Fruit fly (Drosophila melanogaster) whole organism, embryonic: Measurements from ENCODE around the gene CG5214.

ENCODE experiments used
- Adf1 ChIP-seq: fragments of 200-800 bp; sonication (Bioruptor generic); IDR thresholded peaks from 2 replicates; pipeline ENCODE4 v1.3.6; 2022; ENCODE audit warnings: missing biosample characterization, missing genetic modification characterization
- Atf3 ChIP-seq: fragments of 200-800 bp; sonication (Bioruptor generic); optimal IDR thresholded peaks from 3 replicates; lab custom pipeline; 2016; ENCODE audit warnings: missing biosample characterization, missing genetic modification characterization
- C15 ChIP-seq: fragments of 200-800 bp; sonication (Bioruptor generic); IDR thresholded peaks from 3 replicates; pipeline ENCODE4 v1.3.6; 2022; ENCODE audit warnings: missing biosample characterization, missing genetic modification characterization
- CG10366 ChIP-seq: fragments of 200-800 bp; sonication (Bioruptor generic); IDR thresholded peaks from 2 replicates; pipeline ENCODE4 v1.3.6; 2022; ENCODE audit warnings: missing biosample characterization, missing genetic modification characterization
- CG10543 ChIP-seq: fragments of 200-800 bp; sonication (Bioruptor generic); optimal IDR thresholded peaks from 3 replicates; lab custom pipeline; 2017; ENCODE audit warnings: missing biosample characterization, mild to moderate bottlenecking, missing genetic modification characterization, moderate library complexity
- CG12104 ChIP-seq: fragments of 200-800 bp; sonication (Bioruptor generic); optimal IDR thresholded peaks from 3 replicates; lab custom pipeline; 2016; ENCODE audit warnings: missing biosample characterization, missing genetic modification characterization
- CG12219 ChIP-seq: fragments of 200-800 bp; sonication (Bioruptor generic); optimal IDR thresholded peaks from 3 replicates; lab custom pipeline; 2018; ENCODE audit warnings: missing biosample characterization, mild to moderate bottlenecking, missing genetic modification characterization
- CG13123 ChIP-seq: fragments of 200-800 bp; sonication (Bioruptor generic); optimal IDR thresholded peaks from 2 replicates; lab custom pipeline; 2016; ENCODE audit warnings: missing biosample characterization, missing genetic modification characterization
- CG13296 ChIP-seq: fragments of 200-800 bp; sonication (Bioruptor generic); optimal IDR thresholded peaks from 3 replicates; lab custom pipeline; 2018; ENCODE audit warnings: missing biosample characterization, mild to moderate bottlenecking, missing genetic modification characterization
- CG16813 ChIP-seq: fragments of 200-800 bp; sonication (Bioruptor generic); IDR thresholded peaks from 3 replicates; pipeline ENCODE4 v1.3.6; 2022; ENCODE audit warnings: missing biosample characterization, missing genetic modification characterization; ENCODE audit not compliant: partially characterized antibody
- CG16815 ChIP-seq: fragments of 200-800 bp; sonication (Bioruptor generic); optimal IDR thresholded peaks from 3 replicates; lab custom pipeline; 2017; ENCODE audit warnings: missing biosample characterization, mild to moderate bottlenecking, missing genetic modification characterization
- CG17385 ChIP-seq: fragments of 200-800 bp; sonication (Bioruptor generic); optimal IDR thresholded peaks from 3 replicates; lab custom pipeline; 2018; ENCODE audit warnings: missing biosample characterization, mild to moderate bottlenecking, missing genetic modification characterization
- CG18476 ChIP-seq: fragments of 200-800 bp; sonication (Bioruptor generic); optimal IDR thresholded peaks from 2 replicates; lab custom pipeline; 2016; ENCODE audit warnings: missing biosample characterization, mild to moderate bottlenecking, missing genetic modification characterization
- CG2116 ChIP-seq: fragments of 200-800 bp; sonication (Bioruptor generic); optimal IDR thresholded peaks from 3 replicates; lab custom pipeline; 2018; ENCODE audit warnings: missing biosample characterization, mild to moderate bottlenecking, missing genetic modification characterization
- CG31224 ChIP-seq: fragments of 200-800 bp; sonication (Bioruptor generic); IDR thresholded peaks from 2 replicates; pipeline ENCODE4 v1.3.6; 2022; ENCODE audit warnings: missing biosample characterization, missing genetic modification characterization
- CG43689 ChIP-seq: fragments of 200-800 bp; sonication (Bioruptor generic); IDR thresholded peaks from 2 replicates; pipeline ENCODE4 v1.3.6; 2022; ENCODE audit warnings: missing biosample characterization, missing genetic modification characterization
- CG4617 ChIP-seq: fragments of 200-800 bp; sonication (Bioruptor generic); optimal IDR thresholded peaks from 3 replicates; lab custom pipeline; 2016; ENCODE audit warnings: missing biosample characterization, missing genetic modification characterization, borderline replicate concordance
- CG6854 ChIP-seq: fragments of 200-800 bp; sonication (Bioruptor generic); optimal IDR thresholded peaks from 3 replicates; lab custom pipeline; 2017; ENCODE audit warnings: missing biosample characterization, mild to moderate bottlenecking, missing genetic modification characterization
- CG7745 ChIP-seq: fragments of 200-800 bp; sonication (Bioruptor generic); optimal IDR thresholded peaks from 2 replicates; lab custom pipeline; 2018; ENCODE audit warnings: missing biosample characterization, mild to moderate bottlenecking, missing genetic modification characterization, moderate library complexity
- CG8290 ChIP-seq, 3 experiments: fragments of 200-800 bp; sonication (Bioruptor generic); optimal IDR thresholded peaks; 2 replicates each; lab custom pipeline; 2016 to 2019; ENCODE audit warnings: missing biosample characterization in 3 of 3, missing genetic modification characterization in 3 of 3, mild to moderate bottlenecking in 2 of 3, moderate library complexity in 1 of 3
- Deaf1 ChIP-seq: fragments of 200-800 bp; optimal IDR thresholded peaks from 3 replicates; lab custom pipeline; 2019; ENCODE audit warnings: missing biosample characterization, mild to moderate bottlenecking, missing genetic modification characterization, moderate library complexity
- Dek ChIP-seq: fragments of 200-800 bp; sonication (Bioruptor generic); optimal IDR thresholded peaks from 3 replicates; lab custom pipeline; 2019; ENCODE audit warnings: missing biosample characterization, mild to moderate bottlenecking, missing genetic modification characterization, moderate library complexity
- GATAe ChIP-seq: fragments of 200-800 bp; sonication (Bioruptor generic); conservative IDR thresholded peaks from 2 replicates; pipeline ENCODE4 v1.3.6; 2022; ENCODE audit warnings: missing biosample characterization, missing genetic modification characterization
- HLHmδ ChIP-seq: fragments of 200-800 bp; sonication (Bioruptor generic); optimal IDR thresholded peaks from 2 replicates; lab custom pipeline; 2018; ENCODE audit warnings: missing biosample characterization, mild to moderate bottlenecking, missing genetic modification characterization, moderate library complexity
- HmgD ChIP-seq: fragments of 200-800 bp; sonication (Bioruptor generic); optimal IDR thresholded peaks from 3 replicates; lab custom pipeline; 2016; ENCODE audit warnings: missing biosample characterization, missing genetic modification characterization
- NK7.1 ChIP-seq: fragments of 200-800 bp; sonication (Bioruptor generic); optimal IDR thresholded peaks from 3 replicates; lab custom pipeline; 2016; ENCODE audit warnings: missing biosample characterization, missing genetic modification characterization
- ab ChIP-seq: fragments of 200-800 bp; sonication (Bioruptor generic); optimal IDR thresholded peaks from 2 replicates; lab custom pipeline; 2016; ENCODE audit warnings: missing biosample characterization, missing genetic modification characterization
- abd-A ChIP-seq: fragments of 200-800 bp; sonication (Bioruptor generic); optimal IDR thresholded peaks from 3 replicates; lab custom pipeline; 2019; ENCODE audit warnings: missing biosample characterization, mild to moderate bottlenecking, missing genetic modification characterization, moderate library complexity
- al ChIP-seq: fragments of 200-800 bp; sonication (Bioruptor generic); IDR thresholded peaks from 2 replicates; pipeline ENCODE4 v1.3.6; 2022; ENCODE audit warnings: missing biosample characterization, missing genetic modification characterization
- aop ChIP-seq: fragments of 200-800 bp; sonication (Bioruptor generic); IDR thresholded peaks from 2 replicates; pipeline ENCODE4 v1.3.6; 2022; ENCODE audit warnings: missing biosample characterization, missing genetic modification characterization
- bcd ChIP-seq: fragments of 200-800 bp; sonication (Bioruptor generic); optimal IDR thresholded peaks from 2 replicates; lab custom pipeline; 2017; ENCODE audit warnings: missing biosample characterization, mild to moderate bottlenecking, missing genetic modification characterization
- bsh ChIP-seq, 2 experiments: fragments of 200-800 bp; sonication (Bioruptor generic); optimal IDR thresholded peaks; 2 replicates each; lab custom pipeline; 2017 to 2018; ENCODE audit warnings: mild to moderate bottlenecking in 2 of 2, missing biosample characterization in 2 of 2, missing genetic modification characterization in 2 of 2, moderate library complexity in 1 of 2
- chm ChIP-seq: fragments of 200-800 bp; sonication (Bioruptor generic); IDR thresholded peaks from 2 replicates; pipeline ENCODE4 v1.3.6; 2022; ENCODE audit warnings: missing biosample characterization, missing genetic modification characterization
- chn ChIP-seq: fragments of 200-800 bp; sonication (Bioruptor generic); optimal IDR thresholded peaks from 2 replicates; lab custom pipeline; 2016; ENCODE audit warnings: missing biosample characterization, missing genetic modification characterization
- disco-r ChIP-seq: fragments of 200-800 bp; sonication (Bioruptor generic); optimal IDR thresholded peaks from 2 replicates; lab custom pipeline; 2016; ENCODE audit warnings: missing biosample characterization, missing genetic modification characterization
- dmrt11E ChIP-seq: fragments of 200-800 bp; sonication (Bioruptor generic); optimal IDR thresholded peaks from 3 replicates; lab custom pipeline; 2018; ENCODE audit warnings: missing biosample characterization, mild to moderate bottlenecking, missing genetic modification characterization, moderate library complexity
- emc ChIP-seq: fragments of 200-800 bp; sonication (Bioruptor generic); optimal IDR thresholded peaks from 2 replicates; lab custom pipeline; 2016; ENCODE audit warnings: missing biosample characterization, missing genetic modification characterization
- exex ChIP-seq: fragments of 200-800 bp; sonication (Bioruptor generic); optimal IDR thresholded peaks from 4 replicates; lab custom pipeline; 2018; ENCODE audit warnings: missing biosample characterization, mild to moderate bottlenecking, missing genetic modification characterization, moderate library complexity
- gcm2 ChIP-seq: fragments of 200-800 bp; sonication (Bioruptor generic); optimal IDR thresholded peaks from 2 replicates; lab custom pipeline; 2016; ENCODE audit warnings: missing biosample characterization, missing genetic modification characterization
- hbn ChIP-seq: fragments of 200-800 bp; sonication (Bioruptor generic); IDR thresholded peaks from 2 replicates; pipeline ENCODE4 v1.3.6; 2022; ENCODE audit warnings: missing biosample characterization, missing genetic modification characterization; ENCODE audit not compliant: partially characterized antibody
- her ChIP-seq: fragments of 200-800 bp; sonication (Bioruptor generic); optimal IDR thresholded peaks from 2 replicates; lab custom pipeline; 2016; ENCODE audit warnings: missing biosample characterization, missing genetic modification characterization
- lmd ChIP-seq: fragments of 200-800 bp; sonication (Bioruptor generic); IDR thresholded peaks from 2 replicates; pipeline ENCODE4 v1.3.6; 2022; ENCODE audit warnings: missing biosample characterization, missing genetic modification characterization
- nerfin-2 ChIP-seq: fragments of 200-800 bp; sonication (Bioruptor generic); IDR thresholded peaks from 2 replicates; pipeline ENCODE4 v1.3.6; 2022; ENCODE audit warnings: missing biosample characterization, missing genetic modification characterization; ENCODE audit not compliant: partially characterized antibody
- pb ChIP-seq: fragments of 200-800 bp; sonication (Bioruptor generic); optimal IDR thresholded peaks from 3 replicates; lab custom pipeline; 2016; ENCODE audit warnings: missing biosample characterization, missing genetic modification characterization
- prd ChIP-seq, 3 experiments: fragments of >200 bp in 2 of 3; fragments of 200-800 bp in 1 of 3; sonication (Bioruptor generic) in 1 of 3; optimal IDR thresholded peaks in 2 of 3; IDR thresholded peaks in 1 of 3; 2 replicates in 2 of 3; 3 replicates in 1 of 3; pipeline versions ENCODE4 v1.3.6 to Lab custom; 2017 to 2022; ENCODE audit warnings: missing biosample characterization in 1 of 3, missing genetic modification characterization in 1 of 3
- repo ChIP-seq: fragments of 200-800 bp; sonication (Bioruptor generic); optimal IDR thresholded peaks from 2 replicates; lab custom pipeline; 2016; ENCODE audit warnings: missing biosample characterization, missing genetic modification characterization
- sima ChIP-seq: fragments of 200-800 bp; sonication (Bioruptor generic); optimal IDR thresholded peaks from 2 replicates; lab custom pipeline; 2016; ENCODE audit warnings: missing biosample characterization, missing genetic modification characterization
- slp2 ChIP-seq: fragments of 200-800 bp; sonication (Bioruptor generic); optimal IDR thresholded peaks from 2 replicates; lab custom pipeline; 2016; ENCODE audit warnings: missing biosample characterization, missing genetic modification characterization
- unpg ChIP-seq: fragments of 200-800 bp; sonication (Bioruptor generic); optimal IDR thresholded peaks from 3 replicates; lab custom pipeline; 2018; ENCODE audit warnings: missing biosample characterization, mild to moderate bottlenecking, missing genetic modification characterization, moderate library complexity

Gene CG5214

DNA sequence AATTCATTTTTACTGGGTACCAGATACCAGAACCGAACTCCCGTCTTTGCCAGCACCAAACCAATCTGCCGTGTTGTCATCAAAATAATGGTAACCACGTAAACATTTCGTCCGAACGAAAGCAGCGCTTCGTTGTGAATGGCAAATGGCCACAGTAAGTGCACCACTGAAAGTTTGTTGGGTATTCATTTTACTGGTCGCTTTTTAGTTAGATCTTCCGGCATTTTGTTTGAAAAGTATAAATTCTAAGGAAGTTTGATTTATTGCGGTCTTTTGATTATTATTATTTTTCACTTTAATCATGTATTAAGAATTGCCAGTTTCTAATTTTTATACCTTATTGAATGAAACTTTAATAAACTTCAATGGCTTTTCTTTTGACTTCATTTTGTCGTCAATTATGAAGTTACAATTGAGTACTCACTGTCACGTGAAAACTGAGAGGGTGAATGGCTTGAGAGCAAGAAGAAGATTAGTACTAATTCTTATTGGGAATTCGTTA, 29.6 kb upstream of the CG5214 start, which contains the start of gene ZnT86D (continued):
- TF ChIP-seq bcd (GFP tag; lab: Kevin White, UChicago) (peak; percentile 68), HLHmδ (GFP tag; lab: Kevin White, UChicago) (no peak), emc (GFP tag; lab: Kevin White, UChicago) (peak; percentile 59), exex (tag; lab: Kevin White, UChicago) (peak; percentile 50), CG13296 (GFP tag; lab: Kevin White, UChicago) (peak; percentile 67), CG16815 (GFP tag; lab: Kevin White, UChicago) (peak; percentile 49), her (no peak), aop (GFP tag; lab: Robert Waterston, UW) (no peak), CG10366 (GFP tag; lab: Robert Waterston, UW) (peak; percentile 30; the same call in 1 of the 2 replicates), CG8290 (GFP tag; optimal IDR thresholded peaks at IDR 0.05; lab: Kevin White, UChicago) (peak; percentile 24), CG8290 (tag; optimal IDR thresholded peaks at IDR 0.05; lab: Kevin White, UChicago) (peak in 1 of 2 experiments; percentile 69), CG31224 (GFP tag; lab: Robert Waterston, UW) (no peak), repo (GFP tag; lab: Kevin White, UChicago) (no peak), ab (GFP tag; lab: Kevin White, UChicago) (no peak), NK7.1 (GFP tag; lab: Kevin White, UChicago) (peak; percentile 39), GATAe (GFP tag; lab: Robert Waterston, UW) (no peak), Adf1 (GFP tag; lab: Robert Waterston, UW) (no peak), pb (GFP tag; lab: Kevin White, UChicago) (peak; percentile 48), prd (optimal IDR thresholded peaks at IDR 0.05; lab: Kevin White, UChicago) (no peak), prd (GFP tag; IDR thresholded peaks at IDR 0.05; lab: Robert Waterston, UW) (peak; percentile 69), CG12219 (GFP tag; lab: Kevin White, UChicago) (no peak), CG10543 (GFP tag; lab: Kevin White, UChicago) (peak; percentile 87), CG16813 (no peak), Dek (peak; percentile 72), CG18476 (GFP tag; lab: Kevin White, UChicago) (peak; percentile 51), disco-r (GFP tag; lab: Kevin White, UChicago) (no peak), CG4617 (GFP tag; lab: Kevin White, UChicago) (no peak), CG2116 (GFP tag; lab: Kevin White, UChicago) (no peak), al (peak; percentile 58; the same call in 1 of the 2 replicates), CG7745 (no peak), gcm2 (GFP tag; lab: Kevin White, UChicago) (no peak), HmgD (GFP tag; lab: Kevin White, UChicago) (no peak), chm (GFP tag; lab: Robert Waterston, UW) (no peak), abd-A (tag; lab: Kevin White, UChicago) (no peak), CG6854 (no peak), hbn (GFP tag; lab: Robert Waterston, UW) (no peak), CG12104 (GFP tag; lab: Kevin White, UChicago) (peak; percentile 20), Atf3 (peak; percentile 39), nerfin-2 (GFP tag; lab: Robert Waterston, UW) (no peak), C15 (GFP tag; lab: Robert Waterston, UW) (no peak), CG43689 (GFP tag; lab: Robert Waterston, UW) (no peak), CG13123 (GFP tag; lab: Kevin White, UChicago) (peak; percentile 17), dmrt11E (tag; lab: Kevin White, UChicago) (peak; percentile 12), lmd (GFP tag; lab: Robert Waterston, UW) (peak; percentile 56; the same call in 1 of the 2 replicates), CG17385 (peak; percentile 94), sima (GFP tag; lab: Kevin White, UChicago) (no peak), bsh (GFP tag; optimal IDR thresholded peaks at IDR 0.05; lab: Kevin White, UChicago) (peak in 1 of 2 experiments; percentile 46), chn (GFP tag; lab: Kevin White, UChicago) (no peak), Deaf1 (tag; lab: Kevin White, UChicago) (peak; percentile 34), unpg (GFP tag; lab: Kevin White, UChicago) (peak; percentile 58), slp2 (GFP tag; lab: Kevin White, UChicago) (peak; percentile 35)
